Worm (Caenorhabditis elegans): Measurements from ENCODE around the gene R148.4.
A peak's percentile ranks its signal among the peaks of the same experiment; 100 is the strongest.

Gene R148.4

ce11 chrIII:3174985-3175384 lies 3.6 kb downstream of the R148.4 start, which contains the start of gene R148.3 (continued):
- TF ChIP-seq ceh-43 (GFP tag; optimal IDR thresholded peaks at IDR 0.05), result peak; percentile 82
- peak; percentile 46 for TF ChIP-seq mab-5 (tag; optimal IDR thresholded peaks at IDR 0.05)
- peak; percentile 42 for TF ChIP-seq nhr-2 (tag; optimal IDR thresholded peaks at IDR 0.05)

- TF ChIP-seq flh-1 (GFP tag; optimal IDR thresholded peaks at IDR 0.05) (no peak), nhr-12 (tag; optimal IDR thresholded peaks at IDR 0.05) (no peak)
Observed at ce11 chrIII:3176775-3177174, 5.4 kb downstream of the R148.4 start.

ce11 chrIII:3179855-3180254 lies 8.5 kb downstream of the R148.4 start:
- TF ChIP-seq lin-32 (GFP tag; optimal IDR thresholded peaks at IDR 0.05) (no peak), unc-120 (tag; optimal IDR thresholded peaks at IDR 0.05; ENCODE audit: poor library complexity, severe bottlenecking) (no peak), mep-1 (tag; optimal IDR thresholded peaks at IDR 0.05) (no peak), mab-5 (tag; optimal IDR thresholded peaks at IDR 0.05) (no peak), M03D4.4 (tag; optimal IDR thresholded peaks at IDR 0.05) (no peak), nhr-2 (tag; optimal IDR thresholded peaks at IDR 0.05) (no peak), sptf-1 (tag; optimal IDR thresholded peaks at IDR 0.05) (no peak), nhr-237 (tag; optimal IDR thresholded peaks at IDR 0.05) (no peak), flh-1 (GFP tag; optimal IDR thresholded peaks at IDR 0.05) (no peak), nhr-76 (tag; optimal IDR thresholded peaks at IDR 0.05) (no peak), sem-2 (GFP tag; optimal IDR thresholded peaks at IDR 0.05) (no peak), elt-3 (tag; optimal IDR thresholded peaks at IDR 0.05) (no peak), cnd-1 (tag; optimal IDR thresholded peaks at IDR 0.05) (no peak), ces-1 (GFP tag; optimal IDR thresholded peaks at IDR 0.05) (no peak)

ce11 chrIII:3183377-3183776 lies 12.0 kb downstream of the R148.4 start, which contains the start of gene lmtr-5:
TSS of gene lmtr-5 (plus strand) at chrIII:3183677.
- TF ChIP-seq hlh-1 (tag; optimal IDR thresholded peaks at IDR 0.05), result no peak
- no peak for TF ChIP-seq ces-1 (GFP tag; optimal IDR thresholded peaks at IDR 0.05)
- no peak for TF ChIP-seq elt-1 (tag; optimal IDR thresholded peaks at IDR 0.05; ENCODE audit: borderline replicate concordance, insufficient read depth)
- TF ChIP-seq nhr-2 (tag; optimal IDR thresholded peaks at IDR 0.05), result no peak
- TF ChIP-seq ztf-11 (tag; optimal IDR thresholded peaks at IDR 0.05), result no peak
- no peak for TF ChIP-seq flh-1 (GFP tag; optimal IDR thresholded peaks at IDR 0.05)
- no peak for TF ChIP-seq lin-32 (GFP tag; optimal IDR thresholded peaks at IDR 0.05)
- no peak for TF ChIP-seq drap-1 (GFP tag; optimal IDR thresholded peaks at IDR 0.05)
- TF ChIP-seq nhr-28 (tag; optimal IDR thresholded peaks at IDR 0.05), result no peak
- no peak for TF ChIP-seq mls-2 (tag; optimal IDR thresholded peaks at IDR 0.05)
- TF ChIP-seq lin-13 (tag; optimal IDR thresholded peaks at IDR 0.05), result no peak
- no peak for TF ChIP-seq unc-120 (tag; optimal IDR thresholded peaks at IDR 0.05; ENCODE audit: poor library complexity, severe bottlenecking)
- no peak for TF ChIP-seq ceh-39 (tag; optimal IDR thresholded peaks at IDR 0.05)
- TF ChIP-seq unc-39 (tag; optimal IDR thresholded peaks at IDR 0.05), result no peak
- TF ChIP-seq snpc-4 (tag; optimal IDR thresholded peaks at IDR 0.05), result no peak
- TF ChIP-seq M03D4.4 (tag; optimal IDR thresholded peaks at IDR 0.05), result no peak
- no peak for TF ChIP-seq sem-2 (GFP tag; optimal IDR thresholded peaks at IDR 0.05)
- TF ChIP-seq ceh-83 (GFP tag; optimal IDR thresholded peaks at IDR 0.05), result no peak
- no peak for TF ChIP-seq mep-1 (tag; optimal IDR thresholded peaks at IDR 0.05)

ce11 chrIII:3185232-3185631 lies 13.8 kb downstream of the R148.4 start:
- TF ChIP-seq cnd-1 (tag; optimal IDR thresholded peaks at IDR 0.05), result no peak
- TF ChIP-seq mls-2 (tag; optimal IDR thresholded peaks at IDR 0.05), result no peak
- TF ChIP-seq mep-1 (tag; optimal IDR thresholded peaks at IDR 0.05), result no peak
- no peak for TF ChIP-seq flh-1 (GFP tag; optimal IDR thresholded peaks at IDR 0.05)
- no peak for TF ChIP-seq nhr-237 (tag; optimal IDR thresholded peaks at IDR 0.05)
- no peak for TF ChIP-seq lin-13 (tag; optimal IDR thresholded peaks at IDR 0.05)
- no peak for TF ChIP-seq lsy-2 (tag; optimal IDR thresholded peaks at IDR 0.05)
- no peak for TF ChIP-seq blmp-1 (tag; optimal IDR thresholded peaks at IDR 0.05)
- TF ChIP-seq zip-8 (tag; optimal IDR thresholded peaks at IDR 0.05), result no peak
- no peak for TF ChIP-seq ceh-39 (tag; optimal IDR thresholded peaks at IDR 0.05)

ce11 chrIII:3185980-3186379 lies 14.6 kb downstream of the R148.4 start, which contains the start of gene mks-1:
TSS of gene mks-1 (plus strand) at chrIII:3186280.
- no peak for TF ChIP-seq ces-1 (GFP tag; optimal IDR thresholded peaks at IDR 0.05)

Data from whole organism, mixed stage, embryonic.